Worm (Caenorhabditis elegans) whole organism, L2 larva: ENCODE measurements around the gene cdd-1.

Experiments used
- C34F6.9 ChIP-seq: fragments of 150-350 bp; optimal IDR thresholded peaks from 2 replicates; lab custom pipeline; 2014; ENCODE audit warnings: missing biosample characterization, missing genetic modification characterization
- F13H6.1 ChIP-seq: sonication (generic microtip); optimal IDR thresholded peaks from 2 replicates; lab custom pipeline; 2016; ENCODE audit warnings: missing genetic modification characterization, missing compliant biosample characterization
- R02D3.7 ChIP-seq: fragments of 150-350 bp; optimal IDR thresholded peaks from 2 replicates; lab custom pipeline; 2014; ENCODE audit warnings: missing biosample characterization, missing genetic modification characterization
- Y55F3AM.14 ChIP-seq: fragments of 200-800 bp; sonication (Bioruptor generic); optimal IDR thresholded peaks from 2 replicates; lab custom pipeline; 2018; ENCODE audit warnings: mild to moderate bottlenecking, missing genetic modification characterization, missing compliant biosample characterization
- ZK546.5 ChIP-seq: sonication (generic microtip); optimal IDR thresholded peaks from 2 replicates; lab custom pipeline; 2017; ENCODE audit warnings: missing biosample characterization, missing genetic modification characterization
- alr-1 ChIP-seq: fragments of 150-350 bp; optimal IDR thresholded peaks from 2 replicates; lab custom pipeline; 2014; ENCODE audit warnings: missing biosample characterization, missing genetic modification characterization
- aly-2 ChIP-seq: fragments of 150-350 bp; optimal IDR thresholded peaks from 2 replicates; lab custom pipeline; 2014; ENCODE audit warnings: missing biosample characterization, missing genetic modification characterization
- ama-1 ChIP-seq: fragments of 150-350 bp; optimal IDR thresholded peaks from 2 replicates; lab custom pipeline; 2018; ENCODE audit warnings: inconsistent platforms
- blmp-1 ChIP-seq: sonication (generic microtip); optimal IDR thresholded peaks from 2 replicates; lab custom pipeline; 2017; ENCODE audit warnings: missing genetic modification characterization, mild to moderate bottlenecking, missing compliant biosample characterization, antibody characterized with exemption, moderate library complexity; ENCODE audit not compliant: insufficient read depth
- ceh-16 ChIP-seq: fragments of 150-350 bp; optimal IDR thresholded peaks from 2 replicates; lab custom pipeline; 2014; ENCODE audit warnings: missing biosample characterization, missing genetic modification characterization
- ceh-82 ChIP-seq: fragments of 150-350 bp; optimal IDR thresholded peaks from 2 replicates; lab custom pipeline; 2014; ENCODE audit warnings: missing biosample characterization, missing genetic modification characterization
- crh-2 ChIP-seq: sonication (generic microtip); optimal IDR thresholded peaks from 2 replicates; lab custom pipeline; 2017; ENCODE audit warnings: missing biosample characterization, missing genetic modification characterization
- dmd-4 ChIP-seq: sonication (generic microtip); optimal IDR thresholded peaks from 2 replicates; lab custom pipeline; 2017; ENCODE audit warnings: missing biosample characterization, missing genetic modification characterization
- egl-27 ChIP-seq: sonication (generic microtip); optimal IDR thresholded peaks from 3 replicates; lab custom pipeline; 2017; ENCODE audit warnings: missing biosample characterization, missing genetic modification reagents, missing genetic modification characterization
- elt-1 ChIP-seq: fragments of 150-350 bp; optimal IDR thresholded peaks from 2 replicates; lab custom pipeline; 2014; ENCODE audit warnings: missing biosample characterization, missing genetic modification characterization
- elt-3 ChIP-seq: sonication (generic microtip); optimal IDR thresholded peaks from 2 replicates; lab custom pipeline; 2017; ENCODE audit warnings: missing biosample characterization, missing genetic modification characterization
- fos-1 ChIP-seq: fragments of 150-350 bp; optimal IDR thresholded peaks from 2 replicates; lab custom pipeline; 2014; ENCODE audit warnings: missing biosample characterization, missing genetic modification characterization
- gmeb-1 ChIP-seq: fragments of 150-350 bp; optimal IDR thresholded peaks from 2 replicates; lab custom pipeline; 2014; ENCODE audit warnings: missing biosample characterization, missing genetic modification characterization
- lin-11 ChIP-seq: fragments of 150-350 bp; sonication (generic microtip); optimal IDR thresholded peaks from 2 replicates; lab custom pipeline; 2014; ENCODE audit warnings: missing biosample characterization, missing genetic modification characterization, inconsistent platforms, mixed read lengths
- lin-13 ChIP-seq: fragments of 150-350 bp; optimal IDR thresholded peaks from 2 replicates; lab custom pipeline; 2014; ENCODE audit warnings: missing biosample characterization, missing genetic modification reagents, missing genetic modification characterization
- lin-39 ChIP-seq: fragments of 150-350 bp; optimal IDR thresholded peaks from 2 replicates; lab custom pipeline; 2014; ENCODE audit warnings: missing biosample characterization, missing genetic modification reagents, missing genetic modification characterization
- lsy-2 ChIP-seq, 2 experiments: fragments of 150-350 bp in 1 of 2; sonication (generic microtip) in 1 of 2; optimal IDR thresholded peaks; 2 replicates each; lab custom pipeline; 2014 to 2017; ENCODE audit warnings: missing biosample characterization in 2 of 2, missing genetic modification characterization in 2 of 2
- mab-5 ChIP-seq: fragments of 150-350 bp; optimal IDR thresholded peaks from 2 replicates; lab custom pipeline; 2014; ENCODE audit warnings: missing biosample characterization, missing genetic modification characterization
- mbf-1 ChIP-seq: sonication (generic microtip); optimal IDR thresholded peaks from 2 replicates; lab custom pipeline; 2017; ENCODE audit warnings: missing biosample characterization, missing genetic modification characterization
- mdl-1 ChIP-seq, 2 experiments: fragments of 150-350 bp in 1 of 2; sonication (generic microtip) in 1 of 2; optimal IDR thresholded peaks; 2 replicates each; lab custom pipeline; 2017; ENCODE audit warnings: missing biosample characterization in 2 of 2, missing genetic modification characterization in 2 of 2
- nhr-10 ChIP-seq: sonication (generic microtip); optimal IDR thresholded peaks from 2 replicates; lab custom pipeline; 2017; ENCODE audit warnings: missing biosample characterization, missing genetic modification characterization
- nhr-11 ChIP-seq: fragments of 150-350 bp; optimal IDR thresholded peaks from 2 replicates; lab custom pipeline; 2014; ENCODE audit warnings: missing biosample characterization, missing genetic modification characterization
- nhr-12 ChIP-seq: fragments of 150-350 bp; optimal IDR thresholded peaks from 2 replicates; lab custom pipeline; 2014; ENCODE audit warnings: missing biosample characterization, missing genetic modification characterization
- nhr-129 ChIP-seq: fragments of 150-350 bp; optimal IDR thresholded peaks from 2 replicates; lab custom pipeline; 2014; ENCODE audit warnings: missing biosample characterization, missing genetic modification characterization
- nhr-21 ChIP-seq: fragments of 150-350 bp; optimal IDR thresholded peaks from 2 replicates; lab custom pipeline; 2014; ENCODE audit warnings: missing biosample characterization, missing genetic modification characterization
- nhr-23 ChIP-seq: fragments of 150-350 bp; optimal IDR thresholded peaks from 2 replicates; lab custom pipeline; 2014; ENCODE audit warnings: missing biosample characterization, missing genetic modification reagents, missing genetic modification characterization
- nhr-237 ChIP-seq: fragments of 150-350 bp; optimal IDR thresholded peaks from 2 replicates; lab custom pipeline; 2014; ENCODE audit warnings: missing biosample characterization, missing genetic modification characterization
- nhr-25 ChIP-seq: fragments of 150-350 bp; sonication (generic microtip); optimal IDR thresholded peaks from 3 replicates; lab custom pipeline; 2014; ENCODE audit warnings: missing biosample characterization, missing genetic modification characterization
- nhr-6 ChIP-seq: fragments of 150-350 bp; optimal IDR thresholded peaks from 2 replicates; lab custom pipeline; 2014; ENCODE audit warnings: missing biosample characterization, missing genetic modification characterization
- nhr-77 ChIP-seq: fragments of 150-350 bp; optimal IDR thresholded peaks from 2 replicates; lab custom pipeline; 2014; ENCODE audit warnings: missing biosample characterization, missing genetic modification characterization
- peb-1 ChIP-seq: fragments of 150-350 bp; optimal IDR thresholded peaks from 2 replicates; lab custom pipeline; 2014; ENCODE audit warnings: missing biosample characterization, missing genetic modification characterization
- sem-4 ChIP-seq: fragments of 150-350 bp; optimal IDR thresholded peaks from 2 replicates; lab custom pipeline; 2014; ENCODE audit warnings: missing biosample characterization, missing genetic modification reagents, missing genetic modification characterization
- skn-1 ChIP-seq: sonication (generic microtip); optimal IDR thresholded peaks from 2 replicates; lab custom pipeline; 2017; ENCODE audit warnings: missing biosample characterization, missing genetic modification characterization
- sma-3 ChIP-seq: sonication (generic microtip); optimal IDR thresholded peaks from 2 replicates; lab custom pipeline; 2016; ENCODE audit warnings: missing genetic modification reagents, missing genetic modification characterization, missing compliant biosample characterization
- sma-9 ChIP-seq, 2 experiments: fragments of 150-350 bp in 1 of 2; sonication (generic microtip) in 1 of 2; optimal IDR thresholded peaks; 2 replicates each; lab custom pipeline; 2014 to 2016; ENCODE audit warnings: missing genetic modification characterization in 2 of 2, mild to moderate bottlenecking in 1 of 2, missing biosample characterization in 1 of 2, missing compliant biosample characterization in 1 of 2, missing genetic modification reagents in 1 of 2, moderate library complexity in 1 of 2
- snpc-4 ChIP-seq: fragments of 150-350 bp; optimal IDR thresholded peaks from 2 replicates; lab custom pipeline; 2014; ENCODE audit warnings: missing biosample characterization, missing genetic modification characterization
- unc-39 ChIP-seq: fragments of 150-350 bp; optimal IDR thresholded peaks from 2 replicates; lab custom pipeline; 2014; ENCODE audit warnings: missing biosample characterization, missing genetic modification characterization
- unc-55 ChIP-seq: fragments of 150-350 bp; sonication (generic microtip); optimal IDR thresholded peaks from 3 replicates; lab custom pipeline; 2014; ENCODE audit warnings: missing biosample characterization, missing genetic modification reagents, missing genetic modification characterization
- unc-62 ChIP-seq: fragments of 150-350 bp; optimal IDR thresholded peaks from 2 replicates; lab custom pipeline; 2014; ENCODE audit warnings: missing biosample characterization, missing genetic modification reagents, missing genetic modification characterization
- zag-1 ChIP-seq: fragments of 150-350 bp; optimal IDR thresholded peaks from 2 replicates; lab custom pipeline; 2014; ENCODE audit warnings: missing biosample characterization, missing genetic modification characterization
- ztf-1 ChIP-seq: fragments of 200-800 bp; sonication (Bioruptor generic); conservative IDR thresholded peaks from 2 replicates; pipeline ENCODE4 v1.3.6; 2022; ENCODE audit warnings: missing genetic modification characterization, missing compliant biosample characterization
- ztf-11 ChIP-seq: sonication (generic microtip); optimal IDR thresholded peaks from 2 replicates; lab custom pipeline; 2017; ENCODE audit warnings: missing biosample characterization, missing genetic modification characterization
- ztf-4 ChIP-seq: fragments of 150-350 bp; optimal IDR thresholded peaks from 2 replicates; lab custom pipeline; 2014; ENCODE audit warnings: missing biosample characterization, missing genetic modification characterization

The cdd-1 gene

DNA sequence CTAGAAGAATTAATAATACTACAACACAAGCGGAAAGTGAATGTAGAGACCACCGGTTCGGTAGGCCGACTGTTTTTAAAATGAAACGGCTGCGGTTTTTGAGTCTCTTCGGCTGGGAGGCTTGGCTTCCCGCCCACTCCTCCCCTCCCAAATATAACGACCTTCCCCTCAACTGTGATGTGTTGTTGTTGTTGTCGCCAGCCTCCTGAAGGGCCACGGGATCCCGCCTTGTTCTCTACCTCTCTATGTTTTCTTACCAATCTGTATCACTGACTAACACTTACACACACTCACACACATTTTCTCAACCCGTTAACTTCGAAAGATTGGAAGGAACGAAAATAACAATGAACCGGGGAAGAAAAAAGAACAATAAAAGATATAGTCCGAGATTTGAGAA lies 22.6 kb upstream of the cdd-1 start:
- TF ChIP-seq nhr-10 (no peak), nhr-237 (tag; lab: Kevin White, UChicago) (no peak), lin-13 (GFP tag; lab: Kevin White, UChicago) (no peak), aly-2 (tag; lab: Kevin White, UChicago) (no peak), nhr-6 (tag; lab: Kevin White, UChicago) (no peak), ama-1 (lab: Kevin White, UChicago) (peak; percentile 52), lsy-2 (tag; optimal IDR thresholded peaks at IDR 0.05; lab: Kevin White, UChicago) (no peak), nhr-129 (tag; lab: Kevin White, UChicago) (peak; percentile 59), blmp-1 (tag; lab: Kevin White, UChicago) (no peak), nhr-11 (tag; lab: Kevin White, UChicago) (no peak), mbf-1 (tag; lab: Kevin White, UChicago) (no peak), egl-27 (tag; lab: Kevin White, UChicago) (no peak), nhr-23 (tag; lab: Kevin White, UChicago) (no peak), ceh-16 (tag; lab: Kevin White, UChicago) (no peak), fos-1 (tag; lab: Kevin White, UChicago) (no peak), ztf-11 (tag; lab: Kevin White, UChicago) (no peak), sma-3 (GFP tag; lab: Kevin White, UChicago) (peak; percentile 28)

DNA sequence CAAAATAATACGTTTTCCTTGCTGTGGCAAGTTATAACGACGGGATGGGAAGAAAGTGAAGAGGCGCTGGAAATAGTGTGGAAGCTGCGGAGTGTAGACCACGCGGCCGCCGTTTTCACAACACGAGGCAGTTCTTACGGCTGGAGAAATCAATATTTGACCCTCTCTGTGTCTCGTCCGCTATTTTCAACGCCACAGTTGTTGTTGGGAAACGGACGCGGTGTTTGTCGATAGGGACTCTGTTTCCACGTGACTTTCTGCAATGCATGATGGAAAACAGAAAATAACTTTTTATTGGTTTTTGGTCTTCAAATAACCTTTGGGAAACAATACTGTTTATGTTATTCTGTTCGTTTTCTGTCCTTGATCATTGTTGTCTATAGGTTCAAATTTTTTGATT lies 20.9 kb upstream of the cdd-1 start, which contains the start of gene K02A6.3:
TSS of gene K02A6.3 (minus strand) at position 74 of the 400 bp plus-strand sequence.
- no peak for TF ChIP-seq R02D3.7 (tag; lab: Kevin White, UChicago)
- TF ChIP-seq nhr-21 (tag; lab: Kevin White, UChicago) = peak; percentile 92
- no peak for TF ChIP-seq nhr-10
- TF ChIP-seq nhr-77 = no peak
- TF ChIP-seq snpc-4 (tag; lab: Kevin White, UChicago) = peak; percentile 27
- TF ChIP-seq egl-27 (tag; lab: Kevin White, UChicago) = peak; percentile 48
- TF ChIP-seq sma-9 (GFP tag; optimal IDR thresholded peaks at IDR 0.05; lab: Kevin White, UChicago) = peak; percentile 97
- no peak for TF ChIP-seq sma-9 (tag; optimal IDR thresholded peaks at IDR 0.05; lab: Kevin White, UChicago)
- peak; percentile 29 for TF ChIP-seq ama-1 (lab: Kevin White, UChicago)
- TF ChIP-seq nhr-23 (tag; lab: Kevin White, UChicago) = no peak
- no peak for TF ChIP-seq elt-3 (tag; lab: Kevin White, UChicago)
- TF ChIP-seq ztf-11 (tag; lab: Kevin White, UChicago) = no peak
- peak; percentile 76 for TF ChIP-seq gmeb-1 (tag; lab: Kevin White, UChicago)
- peak; percentile 96 for TF ChIP-seq nhr-25 (tag; lab: Kevin White, UChicago)
- no peak for TF ChIP-seq lin-39 (tag; lab: Kevin White, UChicago)
- TF ChIP-seq unc-39 (tag; lab: Kevin White, UChicago) = no peak
- no peak for TF ChIP-seq mbf-1 (tag; lab: Kevin White, UChicago)
- no peak for TF ChIP-seq ceh-82 (tag; lab: Kevin White, UChicago)
- peak; percentile 88 to 97 for TF ChIP-seq mdl-1 (tag; optimal IDR thresholded peaks at IDR 0.05; lab: Kevin White, UChicago)
- TF ChIP-seq elt-1 (tag; lab: Kevin White, UChicago) = no peak
- TF ChIP-seq Y55F3AM.14 (GFP tag; lab: Kevin White, UChicago) = peak; percentile 79
- peak; percentile 94 for TF ChIP-seq C34F6.9 (tag; lab: Kevin White, UChicago)
- TF ChIP-seq lsy-2 (tag; optimal IDR thresholded peaks at IDR 0.05; lab: Kevin White, UChicago) = peak; percentile 21 to 84
- no peak for TF ChIP-seq ceh-16 (tag; lab: Kevin White, UChicago)
- no peak for TF ChIP-seq nhr-12 (tag; lab: Kevin White, UChicago)
- TF ChIP-seq blmp-1 (tag; lab: Kevin White, UChicago) = peak; percentile 93
- peak; percentile 80 for TF ChIP-seq mab-5 (tag; lab: Kevin White, UChicago)
- TF ChIP-seq sma-3 (GFP tag; lab: Kevin White, UChicago) = peak; percentile 95
- TF ChIP-seq nhr-129 (tag; lab: Kevin White, UChicago) = peak; percentile 96
- TF ChIP-seq lin-11 (tag; lab: Kevin White, UChicago) = peak; percentile 22
- no peak for TF ChIP-seq nhr-11 (tag; lab: Kevin White, UChicago)
- peak; percentile 53 for TF ChIP-seq lin-13 (GFP tag; lab: Kevin White, UChicago)
- no peak for TF ChIP-seq ZK546.5 (tag; lab: Kevin White, UChicago)
- TF ChIP-seq sem-4 (tag; lab: Kevin White, UChicago) = peak; percentile 60
- no peak for TF ChIP-seq aly-2 (tag; lab: Kevin White, UChicago)
- TF ChIP-seq dmd-4 (tag; lab: Kevin White, UChicago) = no peak
- TF ChIP-seq ztf-4 (tag; lab: Kevin White, UChicago) = peak; percentile 86
- peak; percentile 61 for TF ChIP-seq unc-55 (GFP tag; lab: Kevin White, UChicago)
- TF ChIP-seq fos-1 (tag; lab: Kevin White, UChicago) = peak; percentile 72
- no peak for TF ChIP-seq ztf-1 (GFP tag; lab: Robert Waterston, UW)
- peak; percentile 81 for TF ChIP-seq nhr-6 (tag; lab: Kevin White, UChicago)
- no peak for TF ChIP-seq alr-1 (tag; lab: Kevin White, UChicago)
- TF ChIP-seq nhr-237 (tag; lab: Kevin White, UChicago) = no peak
- TF ChIP-seq skn-1 (tag; lab: Kevin White, UChicago) = peak; percentile 64
- peak; percentile 94 for TF ChIP-seq F13H6.1 (tag; lab: Kevin White, UChicago)
- TF ChIP-seq zag-1 (tag; lab: Kevin White, UChicago) = no peak
- peak; percentile 93 for TF ChIP-seq crh-2 (tag; lab: Kevin White, UChicago)
- no peak for TF ChIP-seq peb-1
- no peak for TF ChIP-seq unc-62 (GFP tag; lab: Kevin White, UChicago)
- TF ChIP-seq, all 48 proteins: peak for 25
